Worm (Caenorhabditis elegans): Measurements from ENCODE around the gene nas-19.

DNA sequence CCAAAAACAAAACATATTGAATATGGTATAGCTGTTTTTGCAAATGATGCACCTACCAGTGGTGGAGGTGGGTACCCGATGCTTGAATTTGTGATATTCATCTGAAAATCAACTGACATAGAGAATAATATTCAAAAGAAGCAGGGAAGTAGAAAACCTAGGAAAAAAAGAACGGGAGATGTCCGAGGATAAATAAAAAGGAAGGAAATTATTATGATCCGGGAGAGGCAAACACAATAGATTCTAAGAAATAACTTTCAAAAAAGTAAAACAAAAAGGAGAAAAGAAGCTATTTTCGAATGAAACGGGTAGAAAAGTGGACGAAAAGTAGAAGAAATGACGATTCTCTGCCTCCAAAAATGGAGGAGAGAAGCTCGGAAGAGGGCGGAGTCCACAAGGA is 49.6 kb downstream of the nas-19 start, which contains the start of gene npr-25:
- TF ChIP-seq drap-1 (GFP tag; optimal IDR thresholded peaks at IDR 0.05) (no peak), pha-4 (tag; optimal IDR thresholded peaks at IDR 0.05) (no peak), M03D4.4 (tag; optimal IDR thresholded peaks at IDR 0.05) (no peak), mab-5 (tag; optimal IDR thresholded peaks at IDR 0.05) (no peak), unc-62 (GFP tag; optimal IDR thresholded peaks at IDR 0.05) (no peak), hlh-1 (tag; optimal IDR thresholded peaks at IDR 0.05) (no peak), mep-1 (tag; optimal IDR thresholded peaks at IDR 0.05) (no peak), elt-3 (tag; optimal IDR thresholded peaks at IDR 0.05) (no peak), sem-2 (GFP tag; optimal IDR thresholded peaks at IDR 0.05) (no peak)
